Worm (Caenorhabditis elegans): Measurements from ENCODE around the gene cin-4.
A peak's percentile ranks its signal among the peaks of the same experiment; 100 is the strongest.

Gene cin-4

ce11 chrII:6992949-6993348 lies 45.1 kb upstream of the cin-4 start:
- no peak for TF ChIP-seq jun-1 (tag; optimal IDR thresholded peaks at IDR 0.05)
- 0 out of 2 replicates have a peak, but pooled peaks have one; percentile 37 for TF ChIP-seq nhr-42 (GFP tag; IDR thresholded peaks at IDR 0.05)
- TF ChIP-seq php-3 (GFP tag; IDR thresholded peaks at IDR 0.05) = no peak
- TF ChIP-seq unc-62 (GFP tag; optimal IDR thresholded peaks at IDR 0.05 in 1 of 2) = peak in 1 of 2 experiments; percentile 66
- no peak for TF ChIP-seq unc-62 (tag; optimal IDR thresholded peaks at IDR 0.05)
- peak; percentile 59 for TF ChIP-seq hlh-30 (tag; optimal IDR thresholded peaks at IDR 0.05; ENCODE audit: insufficient read depth)
- peak; percentile 50 for TF ChIP-seq ceh-28 (tag; optimal IDR thresholded peaks at IDR 0.05)
- TF ChIP-seq mdl-1 (tag; optimal IDR thresholded peaks at IDR 0.05) = peak in 1 of 2 experiments; percentile 5
- no peak for TF ChIP-seq pqm-1 (tag; optimal IDR thresholded peaks at IDR 0.05)
- peak; percentile 64 for TF ChIP-seq hmg-1.1 (GFP tag; IDR thresholded peaks at IDR 0.05)
- peak; percentile 5 for TF ChIP-seq dpl-1 (GFP tag; optimal IDR thresholded peaks at IDR 0.05)
- TF ChIP-seq fkh-10 (GFP tag; optimal IDR thresholded peaks at IDR 0.05) = peak; percentile 87
- TF ChIP-seq vab-7 (GFP tag; IDR thresholded peaks at IDR 0.05) = peak; percentile 28; the same call in 1 of the 2 replicates
- no peak for TF ChIP-seq ama-1 (optimal IDR thresholded peaks at IDR 0.05)
- TF ChIP-seq lsy-2 (tag; optimal IDR thresholded peaks at IDR 0.05) = peak in 1 of 2 experiments; percentile 66
- no peak for TF ChIP-seq spr-1 (tag; optimal IDR thresholded peaks at IDR 0.05)
- TF ChIP-seq nhr-25 (tag; optimal IDR thresholded peaks at IDR 0.05; ENCODE audit: borderline replicate concordance, insufficient read depth) = no peak
- no peak for TF ChIP-seq lin-39 (tag; optimal IDR thresholded peaks at IDR 0.05)
- TF ChIP-seq mep-1 (tag; optimal IDR thresholded peaks at IDR 0.05) = peak; percentile 50
- no peak for TF ChIP-seq mes-2 (tag; optimal IDR thresholded peaks at IDR 0.05; ENCODE audit: poor library complexity, severe bottlenecking)
- TF ChIP-seq daf-19 (GFP tag; conservative IDR thresholded peaks at IDR 0.05) = no peak
- TF ChIP-seq zag-1 (tag; optimal IDR thresholded peaks at IDR 0.05) = no peak
- no peak for TF ChIP-seq cey-2 (tag; optimal IDR thresholded peaks at IDR 0.05; ENCODE audit: borderline replicate concordance, insufficient read depth)
- no peak for TF ChIP-seq madf-5 (GFP tag; IDR thresholded peaks at IDR 0.05)
- peak; percentile 43 for TF ChIP-seq F37D6.2 (tag; optimal IDR thresholded peaks at IDR 0.05)
- peak in 1 of 2 experiments; percentile 33 for TF ChIP-seq hif-1 (tag; optimal IDR thresholded peaks at IDR 0.05)
- TF ChIP-seq ceh-44 (GFP tag; IDR thresholded peaks at IDR 0.05) = no peak
- TF ChIP-seq pha-4 (GFP tag; IDR thresholded peaks at IDR 0.05) = no peak
- TF ChIP-seq pha-4 (tag; optimal IDR thresholded peaks at IDR 0.05) = no peak
- TF ChIP-seq F49E8.2 (tag; optimal IDR thresholded peaks at IDR 0.05; ENCODE audit: borderline replicate concordance) = no peak
- peak; percentile 3 for TF ChIP-seq nhr-11 (tag; optimal IDR thresholded peaks at IDR 0.05)
- peak; percentile 33 for TF ChIP-seq hlh-11 (tag; optimal IDR thresholded peaks at IDR 0.05)
- peak; percentile 57; the same call in 1 of the 2 replicates for TF ChIP-seq ctbp-1 (GFP tag; IDR thresholded peaks at IDR 0.05)
- TF ChIP-seq ZK337.2 (GFP tag; IDR thresholded peaks at IDR 0.05) = no peak
- peak; percentile 44 for TF ChIP-seq dmd-6 (GFP tag; IDR thresholded peaks at IDR 0.05)
- no peak for TF ChIP-seq tag-97 (GFP tag; IDR thresholded peaks at IDR 0.05)
- TF ChIP-seq rbr-2 (tag; optimal IDR thresholded peaks at IDR 0.05) = peak; percentile 76
- TF ChIP-seq ceh-20 (GFP tag; IDR thresholded peaks at IDR 0.05) = peak; percentile 77
- TF ChIP-seq daf-12 (tag; optimal IDR thresholded peaks at IDR 0.05) = no peak

ce11 chrII:6994677-6995076 lies 43.4 kb upstream of the cin-4 start, which contains the start of gene unc-104:
unc-104 (plus strand) TSS chrII:6994987.
- no peak for TF ChIP-seq tag-97 (GFP tag; IDR thresholded peaks at IDR 0.05)
- peak; percentile 29 for TF ChIP-seq rbr-2 (tag; optimal IDR thresholded peaks at IDR 0.05)
- no peak for TF ChIP-seq mes-2 (tag; optimal IDR thresholded peaks at IDR 0.05; ENCODE audit: poor library complexity, severe bottlenecking)
- no peak for TF ChIP-seq madf-5 (GFP tag; IDR thresholded peaks at IDR 0.05)
- no peak for TF ChIP-seq nhr-42 (GFP tag; IDR thresholded peaks at IDR 0.05)
- no peak for TF ChIP-seq ceh-44 (GFP tag; IDR thresholded peaks at IDR 0.05)
- TF ChIP-seq lin-39 (tag; optimal IDR thresholded peaks at IDR 0.05) = no peak
- peak; percentile 14 for TF ChIP-seq hlh-30 (tag; optimal IDR thresholded peaks at IDR 0.05; ENCODE audit: insufficient read depth)
- no peak for TF ChIP-seq daf-12 (tag; optimal IDR thresholded peaks at IDR 0.05)
- no peak for TF ChIP-seq spr-3 (GFP tag; optimal IDR thresholded peaks at IDR 0.05)
- TF ChIP-seq ceh-20 (GFP tag; IDR thresholded peaks at IDR 0.05) = no peak
- TF ChIP-seq lin-29 (GFP tag; IDR thresholded peaks at IDR 0.05) = no peak
- no peak for TF ChIP-seq snpc-1.2 (GFP tag; IDR thresholded peaks at IDR 0.05)
- no peak for TF ChIP-seq unc-130 (GFP tag; optimal IDR thresholded peaks at IDR 0.05)
- TF ChIP-seq T26A8.4 (GFP tag; IDR thresholded peaks at IDR 0.05) = no peak
- no peak for TF ChIP-seq dmd-8 (GFP tag; IDR thresholded peaks at IDR 0.05)
- TF ChIP-seq hlh-11 (tag; optimal IDR thresholded peaks at IDR 0.05) = no peak
- no peak for TF ChIP-seq F26F4.8 (GFP tag; conservative IDR thresholded peaks at IDR 0.05)
- no peak for TF ChIP-seq ctbp-1 (GFP tag; IDR thresholded peaks at IDR 0.05)
- no peak for TF ChIP-seq hmg-1.1 (GFP tag; IDR thresholded peaks at IDR 0.05)
- peak; percentile 91 for TF ChIP-seq ces-1 (GFP tag; optimal IDR thresholded peaks at IDR 0.05)
- TF ChIP-seq nhr-77 (tag; optimal IDR thresholded peaks at IDR 0.05) = no peak
- no peak for TF ChIP-seq egl-27 (tag; optimal IDR thresholded peaks at IDR 0.05)

Measured in whole organism, L4 larva.